Fruit fly (Drosophila melanogaster) whole organism, prepupa: ENCODE results near the gene CG32590.

ENCODE experiments used
- CG1621 ChIP-seq: fragments of 200-800 bp; sonication (Bioruptor generic); optimal IDR thresholded peaks from 3 replicates; lab custom pipeline; 2018; ENCODE audit warnings: missing biosample characterization, mild to moderate bottlenecking, missing genetic modification characterization
- CG16779 ChIP-seq: fragments of 200-800 bp; sonication (Bioruptor generic); optimal IDR thresholded peaks from 3 replicates; lab custom pipeline; 2017; ENCODE audit warnings: missing biosample characterization, mild to moderate bottlenecking, missing genetic modification characterization
- CG3032 ChIP-seq: fragments of 200-800 bp; optimal IDR thresholded peaks from 2 replicates; lab custom pipeline; 2019; ENCODE audit warnings: missing biosample characterization, mild to moderate bottlenecking, missing genetic modification characterization, moderate library complexity
- CG32006 ChIP-seq: fragments of 200-800 bp; sonication (Bioruptor generic); optimal IDR thresholded peaks from 3 replicates; lab custom pipeline; 2017; ENCODE audit warnings: missing biosample characterization, mild to moderate bottlenecking, missing genetic modification characterization
- CG34406 ChIP-seq: fragments of 200-800 bp; sonication (Bioruptor generic); optimal IDR thresholded peaks from 3 replicates; lab custom pipeline; 2016; ENCODE audit warnings: missing biosample characterization, missing genetic modification characterization
- CG3919 ChIP-seq: fragments of 200-800 bp; sonication (Bioruptor generic); optimal IDR thresholded peaks from 3 replicates; lab custom pipeline; 2016; ENCODE audit warnings: missing biosample characterization, missing genetic modification characterization
- CG8319 ChIP-seq: fragments of 200-800 bp; sonication (Bioruptor generic); optimal IDR thresholded peaks from 3 replicates; lab custom pipeline; 2016; ENCODE audit warnings: missing biosample characterization, missing genetic modification characterization
- CG8632 ChIP-seq: fragments of 200-800 bp; sonication (Bioruptor generic); optimal IDR thresholded peaks from 3 replicates; lab custom pipeline; 2016; ENCODE audit warnings: missing biosample characterization, missing genetic modification characterization
- Ets96B ChIP-seq: fragments of 200-800 bp; optimal IDR thresholded peaks from 2 replicates; lab custom pipeline; 2019; ENCODE audit warnings: missing biosample characterization, mild to moderate bottlenecking, missing genetic modification characterization, moderate library complexity
- Hr39 ChIP-seq: fragments of 200-800 bp; sonication (Bioruptor generic); optimal IDR thresholded peaks from 2 replicates; lab custom pipeline; 2016; ENCODE audit warnings: missing biosample characterization, missing genetic modification characterization
- Sox102F ChIP-seq: fragments of 200-800 bp; sonication (Bioruptor generic); optimal IDR thresholded peaks from 2 replicates; lab custom pipeline; 2016; ENCODE audit warnings: missing biosample characterization, mild to moderate bottlenecking, missing genetic modification characterization
- eg ChIP-seq: fragments of 200-800 bp; sonication (Bioruptor generic); IDR thresholded peaks from 3 replicates; pipeline ENCODE4 v1.3.6; 2022; ENCODE audit warnings: missing biosample characterization, missing genetic modification characterization
- vri ChIP-seq: fragments of 200-800 bp; sonication (Bioruptor generic); optimal IDR thresholded peaks from 3 replicates; lab custom pipeline; 2016; ENCODE audit warnings: missing biosample characterization, mild to moderate bottlenecking, missing genetic modification characterization

dm6 chrX:14856261-14856660 lies 17.4 kb upstream of the CG32590 start, which contains the start of gene CG9519:
- no peak for TF ChIP-seq CG1621
- no peak for TF ChIP-seq CG3032 (tag; lab: Kevin White, UChicago)
- no peak for TF ChIP-seq Ets96B
- no peak for TF ChIP-seq CG34406 (GFP tag; lab: Kevin White, UChicago)
- no peak for TF ChIP-seq Sox102F (GFP tag; lab: Kevin White, UChicago)
- no peak for TF ChIP-seq CG32006 (GFP tag; lab: Kevin White, UChicago)
- no peak for TF ChIP-seq CG8319 (GFP tag; lab: Kevin White, UChicago)
- no peak for TF ChIP-seq CG3919 (GFP tag; lab: Kevin White, UChicago)
- TF ChIP-seq eg = no peak
- no peak for TF ChIP-seq CG16779 (tag; lab: Kevin White, UChicago)
- TF ChIP-seq vri (GFP tag; lab: Kevin White, UChicago) = no peak
- no peak for TF ChIP-seq Hr39 (GFP tag; lab: Kevin White, UChicago)
- no peak for TF ChIP-seq CG8632 (GFP tag; lab: Kevin White, UChicago)
